Worm (Caenorhabditis elegans) whole organism, L4/young adult: ENCODE data around the gene fbxa-147.

ENCODE experiments used
- W03F9.2 ChIP-seq: fragments of 150-350 bp; optimal IDR thresholded peaks from 2 replicates; lab custom pipeline; 2014; ENCODE audit warnings: missing biosample characterization, missing genetic modification characterization
- dao-5 ChIP-seq: sonication (generic microtip); optimal IDR thresholded peaks from 2 replicates; lab custom pipeline; 2016; ENCODE audit warnings: missing genotype, missing genetic modification characterization, moderate library complexity, missing compliant biosample characterization
- him-1 ChIP-seq: sonication (generic microtip); optimal IDR thresholded peaks from 2 replicates; lab custom pipeline; 2016; ENCODE audit warnings: missing genotype, missing genetic modification reagents, missing genetic modification characterization, missing compliant biosample characterization

ce11 chrV:14680014-14680413, 36.3 kb upstream of the fbxa-147 start, which contains the start of gene C47E8.3:
- TF ChIP-seq him-1 (tag; lab: Kevin White, UChicago): no peak
- no peak for TF ChIP-seq dao-5 (tag; lab: Kevin White, UChicago)
- no peak for TF ChIP-seq W03F9.2
